Fruit fly (Drosophila melanogaster) Kc167 (cell line): Measurements from ENCODE around the gene SLC5A11.

Source experiments
- Myc ChIP-seq: fragments of >200 bp; optimal IDR thresholded peaks from 2 replicates; lab custom pipeline; 2017; ENCODE audit warnings: missing external identifiers
- Sin3A ChIP-seq: fragments of >200 bp; optimal IDR thresholded peaks from 2 replicates; lab custom pipeline; 2018; ENCODE audit warnings: missing external identifiers
- h ChIP-seq: fragments of >200 bp; optimal IDR thresholded peaks from 3 replicates; lab custom pipeline; 2018; ENCODE audit warnings: missing external identifiers
- insv ChIP-seq: fragments of >200 bp; optimal IDR thresholded peaks from 3 replicates; lab custom pipeline; 2018; ENCODE audit warnings: missing external identifiers
- psq ChIP-seq: fragments of >200 bp; optimal IDR thresholded peaks from 2 replicates; lab custom pipeline; 2017; ENCODE audit warnings: missing external identifiers
- ttk ChIP-seq: sonication (Bioruptor generic); optimal IDR thresholded peaks from 2 replicates; lab custom pipeline; 2017; ENCODE audit warnings: missing external identifiers

The SLC5A11 gene

dm6 chr2L:8162307-8163024 is 42.5 kb downstream of the SLC5A11 start, which contains the start of gene Acbp1:
TSS of gene Acbp1 (minus strand) at chr2L:8162452.
- TF ChIP-seq Myc (lab: Kevin White, UChicago) (no peak), h (lab: Kevin White, UChicago) (no peak), insv (lab: Kevin White, UChicago) (no peak)

- TF ChIP-seq psq (lab: Kevin White, UChicago) (no peak), insv (lab: Kevin White, UChicago) (no peak), h (lab: Kevin White, UChicago) (no peak), Myc (lab: Kevin White, UChicago) (no peak), ttk (lab: Kevin White, UChicago) (no peak), Sin3A (no peak)
These were observed 43.0 kb downstream of the SLC5A11 start for dm6 chr2L:8161994-8162306.

DNA sequence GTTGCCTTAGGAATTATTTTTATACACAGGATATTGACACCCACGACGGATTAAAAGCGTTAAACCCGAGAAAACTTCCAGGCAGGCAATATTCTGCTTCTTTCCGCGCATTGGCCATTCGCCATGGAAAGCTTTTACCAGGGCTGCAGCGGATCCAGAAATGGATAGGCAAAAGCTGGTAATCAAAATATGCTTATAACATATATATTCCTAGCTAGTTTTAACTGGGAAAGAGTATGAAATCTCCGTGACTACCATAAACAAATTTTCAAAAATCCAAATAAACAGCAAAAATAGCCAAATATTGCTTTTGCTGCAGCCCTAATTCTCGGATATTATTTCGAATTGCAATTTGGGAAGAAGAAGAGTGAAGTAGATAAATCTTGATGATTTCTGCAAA is 45.4 kb downstream of the SLC5A11 start, which contains the start of the genes PAPLA1 and Rbsn-5:
Gene PAPLA1 (minus strand): TSS at position 141 of the 400 bp plus-strand sequence.
Gene Rbsn-5 (plus strand): TSS at position 335 of the 400 bp plus-strand sequence.
- no peak for TF ChIP-seq Myc (lab: Kevin White, UChicago)
- TF ChIP-seq h (lab: Kevin White, UChicago): no peak
- no peak for TF ChIP-seq ttk (lab: Kevin White, UChicago)
- TF ChIP-seq Sin3A: no peak
- TF ChIP-seq insv (lab: Kevin White, UChicago): no peak
- no peak for TF ChIP-seq psq (lab: Kevin White, UChicago)

- TF ChIP-seq Myc (lab: Kevin White, UChicago) (no peak), ttk (lab: Kevin White, UChicago) (no peak), insv (lab: Kevin White, UChicago) (no peak), Sin3A (no peak), psq (lab: Kevin White, UChicago) (no peak), h (lab: Kevin White, UChicago) (no peak)
These were observed 47.8 kb downstream of the SLC5A11 start for dm6 chr2L:8157166-8157565.

- TF ChIP-seq Myc (lab: Kevin White, UChicago) (no peak), insv (lab: Kevin White, UChicago) (no peak), ttk (lab: Kevin White, UChicago) (no peak), Sin3A (no peak), psq (lab: Kevin White, UChicago) (no peak), h (lab: Kevin White, UChicago) (no peak)
These were observed 48.2 kb downstream of the SLC5A11 start for dm6 chr2L:8156682-8157081.
